Worm (Caenorhabditis elegans) whole organism, young adult: Measurements from ENCODE around the gene grd-8.

Experiments
- B0019.2 ChIP-seq: fragments of 200-800 bp; sonication (Bioruptor generic); conservative IDR thresholded peaks from 2 replicates; pipeline ENCODE4 v1.3.6; 2022; ENCODE audit warnings: missing genetic modification reagents, missing genetic modification characterization, missing compliant biosample characterization
- F22D6.2 ChIP-seq: sonication (generic microtip); optimal IDR thresholded peaks from 2 replicates; lab custom pipeline; 2016; ENCODE audit warnings: mild to moderate bottlenecking, missing genetic modification characterization, missing compliant biosample characterization
- F37B4.10 ChIP-seq: fragments of 200-800 bp; sonication (Bioruptor generic); IDR thresholded peaks from 2 replicates; pipeline ENCODE4 v1.3.6; 2022; ENCODE audit warnings: missing genetic modification characterization, missing compliant biosample characterization
- F39B2.1 ChIP-seq: fragments of 200-800 bp; sonication (Bioruptor generic); IDR thresholded peaks from 2 replicates; pipeline ENCODE4 v1.3.6; 2022; ENCODE audit warnings: missing genetic modification reagents, missing genetic modification characterization, missing compliant biosample characterization
- F49E8.2 ChIP-seq: sonication (generic microtip); optimal IDR thresholded peaks from 3 replicates; lab custom pipeline; 2017; ENCODE audit warnings: missing genetic modification characterization, mild to moderate bottlenecking, missing compliant biosample characterization, antibody characterized with exemption, moderate library complexity; ENCODE audit not compliant: insufficient read depth
- F55B11.4 ChIP-seq: sonication (generic microtip); optimal IDR thresholded peaks from 2 replicates; lab custom pipeline; 2016; ENCODE audit warnings: missing compliant biosample characterization, missing genetic modification characterization, borderline replicate concordance; ENCODE audit not compliant: insufficient read depth
- F57C9.4 ChIP-seq: sonication (generic microtip); optimal IDR thresholded peaks from 2 replicates; lab custom pipeline; 2017; ENCODE audit warnings: mild to moderate bottlenecking, missing genetic modification characterization, missing compliant biosample characterization
- K12H6.12 ChIP-seq: fragments of 200-800 bp; sonication (Bioruptor generic); optimal IDR thresholded peaks from 2 replicates; lab custom pipeline; 2018; ENCODE audit warnings: mild to moderate bottlenecking, missing genetic modification characterization, missing compliant biosample characterization
- Y79H2A.3 ChIP-seq: fragments of 200-800 bp; sonication (Bioruptor generic); conservative IDR thresholded peaks from 2 replicates; pipeline ENCODE4 v1.3.6; 2022; ENCODE audit warnings: missing genetic modification reagents, missing genetic modification characterization, missing compliant biosample characterization
- ceh-40 ChIP-seq: fragments of 200-800 bp; sonication (Bioruptor generic); IDR thresholded peaks from 2 replicates; pipeline ENCODE4 v1.3.6; 2022; ENCODE audit warnings: missing genetic modification characterization, missing compliant biosample characterization
- ceh-58 ChIP-seq: fragments of 200-800 bp; sonication (Bioruptor generic); IDR thresholded peaks from 2 replicates; pipeline ENCODE4 v1.3.6; 2022; ENCODE audit warnings: missing genetic modification characterization, missing compliant biosample characterization
- chd-7 ChIP-seq: sonication (generic microtip); optimal IDR thresholded peaks from 2 replicates; lab custom pipeline; 2016; ENCODE audit warnings: mild to moderate bottlenecking, missing genetic modification characterization, moderate library complexity, missing compliant biosample characterization
- dox-1 ChIP-seq: fragments of 200-800 bp; sonication (Bioruptor generic); IDR thresholded peaks from 2 replicates; pipeline ENCODE4 v1.3.6; 2022; ENCODE audit warnings: missing genetic modification reagents, missing genetic modification characterization, missing compliant biosample characterization
- dpff-1 ChIP-seq: sonication (generic microtip); optimal IDR thresholded peaks from 2 replicates; lab custom pipeline; 2017; ENCODE audit warnings: mild to moderate bottlenecking, missing genetic modification characterization, missing compliant biosample characterization
- egl-44 ChIP-seq: fragments of 200-800 bp; sonication (Bioruptor generic); IDR thresholded peaks from 2 replicates; pipeline ENCODE4 v1.3.6; 2022; ENCODE audit warnings: missing genetic modification reagents, missing genetic modification characterization, missing compliant biosample characterization
- him-1 ChIP-seq: sonication (generic microtip); optimal IDR thresholded peaks from 2 replicates; lab custom pipeline; 2016; ENCODE audit warnings: missing genotype, missing genetic modification reagents, missing genetic modification characterization, missing compliant biosample characterization
- hmg-1.2 ChIP-seq: fragments of 200-800 bp; sonication (Bioruptor generic); IDR thresholded peaks from 2 replicates; pipeline ENCODE4 v1.3.6; 2022; ENCODE audit warnings: missing genetic modification reagents, missing genetic modification characterization, missing compliant biosample characterization
- hsf-1 ChIP-seq: fragments of 200-800 bp; sonication (Bioruptor generic); IDR thresholded peaks from 2 replicates; pipeline ENCODE4 v1.3.6; 2022; ENCODE audit warnings: missing genetic modification reagents, missing genetic modification characterization, missing compliant biosample characterization
- let-607 ChIP-seq, 2 experiments: fragments of 200-800 bp in 1 of 2; sonication (Bioruptor generic) in 1 of 2; sonication (generic microtip) in 1 of 2; optimal IDR thresholded peaks; 2 replicates each; lab custom pipeline; 2016 to 2018; ENCODE audit warnings: mild to moderate bottlenecking in 2 of 2, missing compliant biosample characterization in 2 of 2, missing genetic modification characterization in 2 of 2, moderate library complexity in 2 of 2, missing genotype in 1 of 2
- lir-1 ChIP-seq: fragments of 200-800 bp; sonication (Bioruptor generic); conservative IDR thresholded peaks from 2 replicates; pipeline ENCODE4 v1.3.6; 2022; ENCODE audit warnings: missing genetic modification reagents, missing genetic modification characterization, missing compliant biosample characterization
- mcd-1 ChIP-seq: fragments of 200-800 bp; sonication (Bioruptor generic); IDR thresholded peaks from 2 replicates; pipeline ENCODE4 v1.3.6; 2022; ENCODE audit warnings: missing genetic modification reagents, missing genetic modification characterization, missing compliant biosample characterization
- nhr-179 ChIP-seq: sonication (generic microtip); optimal IDR thresholded peaks from 2 replicates; lab custom pipeline; 2016; ENCODE audit warnings: mild to moderate bottlenecking, missing genetic modification characterization, missing compliant biosample characterization
- nhr-27 ChIP-seq: fragments of 200-800 bp; sonication (Bioruptor generic); optimal IDR thresholded peaks from 2 replicates; lab custom pipeline; 2018; ENCODE audit warnings: mild to moderate bottlenecking, missing genetic modification characterization, moderate library complexity, missing compliant biosample characterization
- nhr-90 ChIP-seq: sonication (generic microtip); optimal IDR thresholded peaks from 2 replicates; lab custom pipeline; 2016; ENCODE audit warnings: missing genotype, mild to moderate bottlenecking, missing genetic modification characterization, missing compliant biosample characterization
- pbrm-1 ChIP-seq: fragments of 200-800 bp; sonication (Bioruptor generic); IDR thresholded peaks from 2 replicates; pipeline ENCODE4 v1.3.6; 2022; ENCODE audit warnings: missing genetic modification reagents, missing genetic modification characterization, missing compliant biosample characterization
- snpc-4 ChIP-seq, 5 experiments: fragments of 150-350 bp in 1 of 5; sonication (generic microtip) in 4 of 5; optimal IDR thresholded peaks; 2 replicates each; lab custom pipeline; 2014 to 2018; ENCODE audit warnings: missing genetic modification characterization in 5 of 5, missing biosample characterization in 3 of 5, antibody characterized with exemption in 2 of 5, mild to moderate bottlenecking in 2 of 5, missing compliant biosample characterization in 2 of 5, missing genotype in 2 of 5, moderate library complexity in 2 of 5, missing genetic modification reagents in 1 of 5
- tbp1 ChIP-seq: fragments of 200-800 bp; sonication (Bioruptor generic); optimal IDR thresholded peaks from 2 replicates; lab custom pipeline; 2018; ENCODE audit warnings: mild to moderate bottlenecking, missing genetic modification characterization, missing compliant biosample characterization
- tbx-9 ChIP-seq: sonication (generic microtip); optimal IDR thresholded peaks from 2 replicates; lab custom pipeline; 2016; ENCODE audit warnings: borderline replicate concordance, missing genetic modification characterization, inconsistent platforms, missing compliant biosample characterization
- tlf-1 ChIP-seq: fragments of 200-800 bp; sonication (Bioruptor generic); optimal IDR thresholded peaks from 2 replicates; lab custom pipeline; 2018; ENCODE audit warnings: mild to moderate bottlenecking, missing genetic modification characterization, missing compliant biosample characterization
- xnd-1 ChIP-seq: sonication (generic microtip); optimal IDR thresholded peaks from 2 replicates; lab custom pipeline; 2016; ENCODE audit warnings: missing genotype, missing genetic modification reagents, missing genetic modification characterization, missing compliant biosample characterization
- zfh-2 ChIP-seq: fragments of 200-800 bp; sonication (Bioruptor generic); conservative IDR thresholded peaks from 2 replicates; pipeline ENCODE4 v1.3.6; 2022; ENCODE audit warnings: missing genetic modification reagents, missing genetic modification characterization, missing compliant biosample characterization
- ztf-18 ChIP-seq: sonication (generic microtip); optimal IDR thresholded peaks from 2 replicates; lab custom pipeline; 2016; ENCODE audit warnings: missing genotype, mild to moderate bottlenecking, missing genetic modification characterization, missing compliant biosample characterization
- ztf-28 ChIP-seq: fragments of 200-800 bp; sonication (Bioruptor generic); IDR thresholded peaks from 2 replicates; pipeline ENCODE4 v1.3.6; 2022; ENCODE audit warnings: missing genetic modification reagents, missing genetic modification characterization, missing compliant biosample characterization

grd-8 gene

DNA sequence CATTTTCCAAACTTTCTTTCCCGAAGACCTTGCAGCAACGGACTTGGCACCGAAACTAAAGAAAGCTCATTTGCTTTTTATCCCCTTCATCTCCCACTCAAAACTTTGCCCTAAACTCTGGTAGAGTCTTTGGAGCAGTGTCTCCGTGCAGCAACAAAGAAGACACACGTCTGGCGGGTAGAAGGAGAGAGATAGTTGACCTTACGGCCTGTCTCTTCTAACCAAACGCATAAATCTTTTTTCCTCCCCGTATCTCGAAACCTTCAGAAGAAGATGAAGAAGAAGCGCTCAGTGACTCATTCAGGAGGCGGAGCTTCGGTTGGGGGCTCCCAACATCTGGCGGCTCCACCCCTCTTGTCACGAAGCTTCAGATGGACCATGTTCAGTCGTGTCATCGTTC is 16.0 kb upstream of the grd-8 start:
- TF ChIP-seq tbp1 (no peak), nhr-90 (tag; lab: Kevin White, UChicago) (no peak), tlf-1 (GFP tag; lab: Kevin White, UChicago) (no peak), xnd-1 (no peak), F39B2.1 (GFP tag; lab: Robert Waterston, UW) (no peak)
- TF ChIP-seq, all 124 proteins: peak for 0

- TF ChIP-seq snpc-4 (GFP tag; optimal IDR thresholded peaks at IDR 0.05; lab: Kevin White, UChicago) (no peak), snpc-4 (tag; optimal IDR thresholded peaks at IDR 0.05; lab: Kevin White, UChicago) (no peak), nhr-27 (tag; lab: Kevin White, UChicago) (no peak), ceh-40 (GFP tag; lab: Robert Waterston, UW) (no peak), dpff-1 (tag; lab: Kevin White, UChicago) (no peak)
Observed at ce11 chrV:7826917-7827316, 15.4 kb upstream of the grd-8 start, which contains the start of gene mig-6. mig-6 (plus strand) TSS chrV:7827217.

- TF ChIP-seq F37B4.10 (0 out of 2 replicates have a peak, but pooled peaks have one; percentile 29), zfh-2 (GFP tag; lab: Robert Waterston, UW) (peak; percentile 84), ztf-28 (GFP tag; lab: Robert Waterston, UW) (0 out of 2 replicates have a peak, but pooled peaks have one; percentile 19), Y79H2A.3 (GFP tag; lab: Robert Waterston, UW) (no peak), dox-1 (GFP tag; lab: Robert Waterston, UW) (0 out of 2 replicates have a peak, but pooled peaks have one; percentile 24), chd-7 (tag; lab: Kevin White, UChicago) (no peak), F49E8.2 (tag; lab: Kevin White, UChicago) (no peak)
Observed at ce11 chrV:7830952-7831351, 11.4 kb upstream of the grd-8 start.

DNA sequence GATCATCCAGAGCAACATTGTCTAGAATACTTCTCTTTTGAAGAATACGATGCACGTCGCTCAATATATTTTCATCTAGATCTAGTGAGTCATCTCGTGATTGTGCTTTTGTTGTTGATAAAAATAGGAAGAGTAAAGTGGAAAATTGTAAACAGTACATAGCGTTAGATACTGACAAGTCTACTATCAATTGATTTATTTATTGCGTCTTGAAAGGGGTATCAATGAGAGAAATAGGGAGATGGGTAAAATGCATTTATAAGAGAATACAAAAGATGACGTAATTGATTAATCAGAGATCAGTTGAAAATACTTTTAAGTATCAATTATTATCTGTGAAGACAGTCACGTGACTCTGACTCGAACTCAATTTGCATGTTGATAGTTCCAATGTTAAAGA is 5.4 kb upstream of the grd-8 start, which contains the start of gene txt-5:
Gene txt-5, minus strand, starts transcription at position 224 of the 400 bp plus-strand sequence.
- TF ChIP-seq F55B11.4 (tag; lab: Kevin White, UChicago) (no peak), tbx-9 (tag; lab: Kevin White, UChicago) (no peak), pbrm-1 (GFP tag; lab: Robert Waterston, UW) (no peak), K12H6.12 (tag; lab: Kevin White, UChicago) (no peak), tlf-1 (GFP tag; lab: Kevin White, UChicago) (no peak), F57C9.4 (no peak), egl-44 (GFP tag; lab: Robert Waterston, UW) (no peak), ztf-18 (tag; lab: Kevin White, UChicago) (no peak), ceh-58 (GFP tag; lab: Robert Waterston, UW) (no peak), mcd-1 (no peak)

- no peak for TF ChIP-seq B0019.2 (GFP tag; lab: Robert Waterston, UW)
- TF ChIP-seq xnd-1 = no peak
- TF ChIP-seq F57C9.4 = no peak
- no peak for TF ChIP-seq F39B2.1 (GFP tag; lab: Robert Waterston, UW)
- no peak for TF ChIP-seq lir-1
- no peak for TF ChIP-seq hsf-1 (GFP tag; lab: Robert Waterston, UW)
- TF ChIP-seq F22D6.2 (tag; lab: Kevin White, UChicago) = no peak
- TF ChIP-seq nhr-179 (tag; lab: Kevin White, UChicago) = no peak
- no peak for TF ChIP-seq hmg-1.2 (GFP tag; lab: Robert Waterston, UW)
- no peak for TF ChIP-seq dpff-1 (tag; lab: Kevin White, UChicago)
- TF ChIP-seq dox-1 (GFP tag; lab: Robert Waterston, UW) = no peak
- TF ChIP-seq let-607 (tag; optimal IDR thresholded peaks at IDR 0.05; lab: Kevin White, UChicago) = no peak
- no peak for TF ChIP-seq him-1
Observed at ce11 chrV:7837809-7838208, 4.5 kb upstream of the grd-8 start, which contains the start of gene ttr-33. ttr-33 (minus strand) TSS chrV:7837909.
